Fruit fly (Drosophila melanogaster) S2 (cell line): ENCODE results near the gene U4-U6-60K.
A peak's percentile ranks its signal among the peaks of the same experiment; 100 is the strongest.

ENCODE experiments used
- CG8478 ChIP-seq: fragments of >200 bp; optimal IDR thresholded peaks from 2 replicates; lab custom pipeline; 2018
- CTCF ChIP-seq, 2 experiments: fragments of >200 bp; optimal IDR thresholded peaks; 2 replicates each; lab custom pipeline; 2018

The U4-U6-60K gene

dm6 chr3L:17465804-17466203, 47.9 kb downstream of the U4-U6-60K start, which contains the start of gene QIL1:
Gene QIL1, plus strand, starts transcription at chr3L:17465945.
- TF ChIP-seq CTCF (optimal IDR thresholded peaks at IDR 0.05; lab: Kevin White, UChicago) (peak in 1 of 2 experiments; percentile 61), CG8478 (lab: Kevin White, UChicago) (no peak)

- TF ChIP-seq CG8478 (lab: Kevin White, UChicago) (no peak), CTCF (optimal IDR thresholded peaks at IDR 0.05; lab: Kevin White, UChicago) (no peak)
These were observed 51.2 kb downstream of the U4-U6-60K start for dm6 chr3L:17462474-17462873.
